Fruit fly (Drosophila melanogaster) whole organism, prepupa: Measurements from ENCODE around the gene Tace.
A peak's percentile ranks its signal among the peaks of the same experiment; 100 is the strongest.

Experiments
- Blimp-1 ChIP-seq: fragments of 200-800 bp; sonication (Bioruptor generic); optimal IDR thresholded peaks from 3 replicates; lab custom pipeline; 2017; ENCODE audit warnings: missing biosample characterization, missing genetic modification characterization, mild to moderate bottlenecking, moderate library complexity, missing genetic modification reagents
- CG10631 ChIP-seq: fragments of 200-800 bp; sonication (Bioruptor generic); optimal IDR thresholded peaks from 2 replicates; lab custom pipeline; 2016; ENCODE audit warnings: missing biosample characterization, missing genetic modification characterization
- CG10669 ChIP-seq: fragments of 200-800 bp; sonication (Bioruptor generic); optimal IDR thresholded peaks from 3 replicates; lab custom pipeline; 2018; ENCODE audit warnings: missing biosample characterization, mild to moderate bottlenecking, missing genetic modification characterization, moderate library complexity
- CG1621 ChIP-seq: fragments of 200-800 bp; sonication (Bioruptor generic); optimal IDR thresholded peaks from 3 replicates; lab custom pipeline; 2018; ENCODE audit warnings: missing biosample characterization, mild to moderate bottlenecking, missing genetic modification characterization
- CG3032 ChIP-seq: fragments of 200-800 bp; optimal IDR thresholded peaks from 2 replicates; lab custom pipeline; 2019; ENCODE audit warnings: missing biosample characterization, mild to moderate bottlenecking, missing genetic modification characterization, moderate library complexity
- CG31627 ChIP-seq: fragments of 200-800 bp; sonication (Bioruptor generic); optimal IDR thresholded peaks from 3 replicates; lab custom pipeline; 2016; ENCODE audit warnings: missing biosample characterization, missing genetic modification characterization
- CG32006 ChIP-seq: fragments of 200-800 bp; sonication (Bioruptor generic); optimal IDR thresholded peaks from 3 replicates; lab custom pipeline; 2017; ENCODE audit warnings: missing biosample characterization, mild to moderate bottlenecking, missing genetic modification characterization
- CG34406 ChIP-seq: fragments of 200-800 bp; sonication (Bioruptor generic); optimal IDR thresholded peaks from 3 replicates; lab custom pipeline; 2016; ENCODE audit warnings: missing biosample characterization, missing genetic modification characterization
- CG3919 ChIP-seq: fragments of 200-800 bp; sonication (Bioruptor generic); optimal IDR thresholded peaks from 3 replicates; lab custom pipeline; 2016; ENCODE audit warnings: missing biosample characterization, missing genetic modification characterization
- CG6163 ChIP-seq: fragments of 200-800 bp; sonication (Bioruptor generic); IDR thresholded peaks from 3 replicates; pipeline ENCODE4 v1.3.6; 2022; ENCODE audit warnings: missing biosample characterization, missing genetic modification characterization
- CG6276 ChIP-seq: fragments of 200-800 bp; sonication (Bioruptor generic); optimal IDR thresholded peaks from 2 replicates; lab custom pipeline; 2017; ENCODE audit warnings: missing biosample characterization, mild to moderate bottlenecking, missing genetic modification characterization
- CG6808 ChIP-seq: fragments of 200-800 bp; sonication (Bioruptor generic); optimal IDR thresholded peaks from 3 replicates; lab custom pipeline; 2017; ENCODE audit warnings: missing biosample characterization, missing genetic modification characterization, mild to moderate bottlenecking, moderate library complexity, missing genetic modification reagents
- CG6854 ChIP-seq: fragments of 200-800 bp; sonication (Bioruptor generic); optimal IDR thresholded peaks from 2 replicates; lab custom pipeline; 2017; ENCODE audit warnings: missing biosample characterization, mild to moderate bottlenecking, missing genetic modification characterization
- CG7368 ChIP-seq: fragments of 200-800 bp; sonication (Bioruptor generic); optimal IDR thresholded peaks from 3 replicates; lab custom pipeline; 2016; ENCODE audit warnings: missing biosample characterization, missing genetic modification characterization
- CG8319 ChIP-seq: fragments of 200-800 bp; sonication (Bioruptor generic); optimal IDR thresholded peaks from 3 replicates; lab custom pipeline; 2016; ENCODE audit warnings: missing biosample characterization, missing genetic modification characterization
- CG8632 ChIP-seq: fragments of 200-800 bp; sonication (Bioruptor generic); optimal IDR thresholded peaks from 3 replicates; lab custom pipeline; 2016; ENCODE audit warnings: missing biosample characterization, missing genetic modification characterization
- Eip75B ChIP-seq: fragments of 200-800 bp; sonication (Bioruptor generic); optimal IDR thresholded peaks from 3 replicates; lab custom pipeline; 2016; ENCODE audit warnings: missing biosample characterization, missing genetic modification characterization
- Eip93F ChIP-seq: fragments of 200-800 bp; sonication (Bioruptor generic); optimal IDR thresholded peaks from 2 replicates; lab custom pipeline; 2016; ENCODE audit warnings: missing biosample characterization, mild to moderate bottlenecking, missing genetic modification characterization
- Ets21C ChIP-seq: fragments of 200-800 bp; sonication (Bioruptor generic); optimal IDR thresholded peaks from 3 replicates; lab custom pipeline; 2016; ENCODE audit warnings: missing biosample characterization, missing genetic modification characterization
- Gug ChIP-seq: fragments of 200-800 bp; sonication (Bioruptor generic); IDR thresholded peaks from 2 replicates; pipeline ENCODE4 v1.3.6; 2022; ENCODE audit warnings: missing biosample characterization, missing genetic modification characterization
- Hr39 ChIP-seq: fragments of 200-800 bp; sonication (Bioruptor generic); optimal IDR thresholded peaks from 2 replicates; lab custom pipeline; 2016; ENCODE audit warnings: missing biosample characterization, missing genetic modification characterization
- Hr4 ChIP-seq: fragments of 200-800 bp; sonication (Bioruptor generic); optimal IDR thresholded peaks from 3 replicates; lab custom pipeline; 2016; ENCODE audit warnings: missing biosample characterization, missing genetic modification characterization
- Lpt ChIP-seq: fragments of 200-800 bp; sonication (Bioruptor generic); optimal IDR thresholded peaks from 3 replicates; lab custom pipeline; 2016; ENCODE audit warnings: missing biosample characterization, missing genetic modification characterization
- Met ChIP-seq: fragments of 200-800 bp; sonication (Bioruptor generic); optimal IDR thresholded peaks from 3 replicates; lab custom pipeline; 2016; ENCODE audit warnings: missing biosample characterization, missing genetic modification characterization
- Smox ChIP-seq: fragments of 200-800 bp; sonication (Bioruptor generic); optimal IDR thresholded peaks from 3 replicates; lab custom pipeline; 2016; ENCODE audit warnings: missing biosample characterization, missing genetic modification characterization
- Sox14 ChIP-seq: fragments of 200-800 bp; sonication (Bioruptor generic); optimal IDR thresholded peaks from 3 replicates; lab custom pipeline; 2016; ENCODE audit warnings: missing biosample characterization, missing genetic modification characterization
- Sox15 ChIP-seq: fragments of 200-800 bp; sonication (Bioruptor generic); optimal IDR thresholded peaks from 3 replicates; lab custom pipeline; 2016; ENCODE audit warnings: missing biosample characterization, missing genetic modification characterization
- achi ChIP-seq: fragments of 200-800 bp; sonication (Bioruptor generic); optimal IDR thresholded peaks from 3 replicates; lab custom pipeline; 2016; ENCODE audit warnings: missing biosample characterization, missing genetic modification characterization
- acj6 ChIP-seq: fragments of 200-800 bp; sonication (Bioruptor generic); optimal IDR thresholded peaks from 3 replicates; lab custom pipeline; 2016; ENCODE audit warnings: missing biosample characterization, missing genetic modification characterization
- cyc ChIP-seq: fragments of 200-800 bp; sonication (Bioruptor generic); optimal IDR thresholded peaks from 3 replicates; lab custom pipeline; 2016; ENCODE audit warnings: missing biosample characterization, missing genetic modification characterization
- dsx ChIP-seq: fragments of 200-800 bp; optimal IDR thresholded peaks from 3 replicates; lab custom pipeline; 2019; ENCODE audit warnings: missing biosample characterization, mild to moderate bottlenecking, missing genetic modification characterization, moderate library complexity; ENCODE audit not compliant: poor library complexity, severe bottlenecking
- eg ChIP-seq: fragments of 200-800 bp; sonication (Bioruptor generic); IDR thresholded peaks from 3 replicates; pipeline ENCODE4 v1.3.6; 2022; ENCODE audit warnings: missing biosample characterization, missing genetic modification characterization
- esn ChIP-seq: fragments of 200-800 bp; sonication (Bioruptor generic); optimal IDR thresholded peaks from 2 replicates; lab custom pipeline; 2016; ENCODE audit warnings: missing biosample characterization, mild to moderate bottlenecking, missing genetic modification characterization, moderate library complexity
- fd59A ChIP-seq: fragments of 200-800 bp; sonication (Bioruptor generic); optimal IDR thresholded peaks from 2 replicates; lab custom pipeline; 2017; ENCODE audit warnings: missing biosample characterization, mild to moderate bottlenecking, missing genetic modification characterization, missing genetic modification reagents
- net ChIP-seq: fragments of 200-800 bp; sonication (Bioruptor generic); optimal IDR thresholded peaks from 3 replicates; lab custom pipeline; 2016; ENCODE audit warnings: missing biosample characterization, missing genetic modification characterization
- pdm3 ChIP-seq: fragments of 200-800 bp; sonication (Bioruptor generic); optimal IDR thresholded peaks from 3 replicates; lab custom pipeline; 2016; ENCODE audit warnings: missing biosample characterization, missing genetic modification characterization
- spab ChIP-seq: fragments of 200-800 bp; sonication (Bioruptor generic); optimal IDR thresholded peaks from 2 replicates; lab custom pipeline; 2017; ENCODE audit warnings: missing biosample characterization, mild to moderate bottlenecking, missing genetic modification characterization, missing genetic modification reagents
- ss ChIP-seq, 2 experiments: fragments of 200-800 bp; sonication (Bioruptor generic); optimal IDR thresholded peaks; 2 replicates in 1 of 2; 3 replicates in 1 of 2; lab custom pipeline; 2017 to 2018; ENCODE audit warnings: mild to moderate bottlenecking in 2 of 2, missing biosample characterization in 2 of 2, missing genetic modification characterization in 2 of 2, moderate library complexity in 1 of 2
- svp ChIP-seq: fragments of 200-800 bp; sonication (Bioruptor generic); peaks from one replicate; lab custom pipeline; 2016; ENCODE audit warnings: missing biosample characterization, missing genetic modification characterization
- topi ChIP-seq: fragments of 200-800 bp; sonication (Bioruptor generic); optimal IDR thresholded peaks from 3 replicates; lab custom pipeline; 2016; ENCODE audit warnings: missing biosample characterization, missing genetic modification characterization

The Tace gene

dm6 chr3R:30021559-30022451 is 21.5 kb downstream of the Tace start, which contains the start of gene Mgat2 (continued):
- no peak for TF ChIP-seq CG31627
- peak; percentile 92 for TF ChIP-seq CG6854 (GFP tag; lab: Kevin White, UChicago)
- no peak for TF ChIP-seq pdm3 (GFP tag; lab: Kevin White, UChicago)
- TF ChIP-seq CG3032: no peak
- TF ChIP-seq svp (GFP tag; lab: Kevin White, UChicago): no peak
- TF ChIP-seq Eip93F: no peak
- TF ChIP-seq dsx: no peak
- TF ChIP-seq esn (GFP tag; lab: Kevin White, UChicago): peak; percentile 54
- TF ChIP-seq ss (GFP tag; optimal IDR thresholded peaks at IDR 0.05; lab: Kevin White, UChicago): no peak
- TF ChIP-seq CG6276 (GFP tag; lab: Kevin White, UChicago): no peak
- no peak for TF ChIP-seq Sox15 (GFP tag; lab: Kevin White, UChicago)
- no peak for TF ChIP-seq Met (GFP tag; lab: Kevin White, UChicago)
- peak; percentile 99 for TF ChIP-seq Blimp-1 (GFP tag; lab: Kevin White, UChicago)
- TF ChIP-seq Sox14 (GFP tag; lab: Kevin White, UChicago): no peak
- TF ChIP-seq CG34406: peak; percentile 4

DNA sequence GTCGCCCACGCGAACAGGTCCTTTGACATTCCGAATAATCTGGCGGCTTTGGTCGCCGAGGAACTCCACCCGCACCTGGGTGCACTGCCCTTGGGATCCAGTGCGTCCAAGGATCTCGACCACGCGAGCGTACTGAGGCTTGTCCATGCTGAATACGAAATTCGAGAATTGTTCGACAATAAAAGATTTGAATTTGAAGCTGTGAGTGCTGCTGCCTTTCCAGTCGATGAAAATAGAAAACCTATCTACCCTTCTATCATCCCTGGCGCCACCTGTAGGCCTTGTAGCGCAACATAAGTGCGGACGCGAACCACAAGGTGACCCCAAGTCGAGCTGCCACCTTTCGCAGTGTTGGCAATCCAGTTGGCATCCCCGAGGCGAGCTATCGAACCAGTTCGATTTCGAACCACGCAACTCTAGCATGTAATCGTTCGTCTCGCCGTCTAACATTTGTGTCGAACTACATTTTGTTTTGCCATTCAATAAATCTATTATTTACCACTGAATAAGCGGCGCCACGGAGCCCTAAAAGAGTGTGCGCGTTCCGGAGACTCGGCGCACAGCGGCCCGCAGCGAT is 22.2 kb downstream of the Tace start, which contains the start of the genes RpS28a and Axn:
TSS of gene RpS28a (minus strand) at position 197 of the 577 bp plus-strand sequence.
TSS of gene Axn (plus strand) at position 391 of the 577 bp plus-strand sequence.
- TF ChIP-seq Hr39 (GFP tag; lab: Kevin White, UChicago) (peak; percentile 9), CG7368 (GFP tag; lab: Kevin White, UChicago) (no peak), CG31627 (peak; percentile 6), CG6854 (GFP tag; lab: Kevin White, UChicago) (no peak), Blimp-1 (GFP tag; lab: Kevin White, UChicago) (no peak), net (no peak), CG10631 (GFP tag; lab: Kevin White, UChicago) (no peak), CG8319 (GFP tag; lab: Kevin White, UChicago) (peak; percentile 100), Hr4 (GFP tag; lab: Kevin White, UChicago) (no peak), cyc (GFP tag; lab: Kevin White, UChicago) (peak; percentile 1), Ets21C (GFP tag; lab: Kevin White, UChicago) (no peak), Sox14 (GFP tag; lab: Kevin White, UChicago) (no peak), acj6 (no peak), svp (GFP tag; lab: Kevin White, UChicago) (peak; percentile 96), achi (no peak), Eip75B (GFP tag; lab: Kevin White, UChicago) (no peak), eg (no peak)

DNA sequence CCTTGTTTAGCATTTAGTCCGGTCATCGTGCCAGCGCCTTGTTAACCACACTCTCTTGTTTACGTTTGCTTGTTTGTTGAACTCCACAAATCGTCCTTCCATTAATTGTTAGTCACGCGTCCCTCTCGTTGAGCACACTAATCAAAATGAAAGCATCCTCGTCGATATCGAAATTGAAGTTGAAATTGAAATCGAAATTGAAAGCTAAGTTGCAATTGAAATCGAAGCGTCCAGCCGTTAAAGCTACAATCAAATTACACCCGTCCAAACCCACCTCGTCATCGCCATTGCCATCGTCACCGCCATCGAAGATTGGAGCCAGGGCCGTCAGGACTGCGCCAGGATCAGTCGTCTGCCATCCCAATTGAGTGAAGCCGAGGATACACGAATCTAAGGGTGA is 23.1 kb downstream of the Tace start:
- no peak for TF ChIP-seq CG8632
- TF ChIP-seq cyc (GFP tag; lab: Kevin White, UChicago): no peak
- no peak for TF ChIP-seq dsx
- no peak for TF ChIP-seq CG6808 (GFP tag; lab: Kevin White, UChicago)
- TF ChIP-seq CG10669 (GFP tag; lab: Kevin White, UChicago): no peak
- no peak for TF ChIP-seq CG32006 (GFP tag; lab: Kevin White, UChicago)
- TF ChIP-seq CG7368 (GFP tag; lab: Kevin White, UChicago): no peak
- no peak for TF ChIP-seq Gug (GFP tag; lab: Robert Waterston, UW)
- TF ChIP-seq CG6163: no peak
- no peak for TF ChIP-seq Ets21C (GFP tag; lab: Kevin White, UChicago)
- no peak for TF ChIP-seq svp (GFP tag; lab: Kevin White, UChicago)

DNA sequence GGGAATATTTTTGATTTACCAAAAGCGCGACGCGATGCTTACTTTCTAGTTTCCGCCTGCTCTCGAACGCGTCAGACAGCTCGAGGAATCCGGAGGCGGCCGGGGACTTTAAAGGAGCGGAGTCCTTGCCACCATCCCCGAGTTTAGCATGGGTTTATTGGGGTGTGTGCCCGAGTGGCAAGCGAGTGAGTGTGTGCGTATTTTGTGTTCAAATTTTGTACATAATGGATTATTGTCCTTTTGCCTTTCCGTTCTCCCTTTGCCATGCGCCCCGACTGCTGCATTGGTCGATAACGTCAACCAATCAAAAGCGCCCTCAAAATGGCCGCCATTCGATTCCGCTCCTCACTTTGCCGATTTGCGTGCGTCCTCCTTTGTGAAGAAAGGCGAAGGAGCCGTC is 29.7 kb downstream of the Tace start:
- TF ChIP-seq Met (GFP tag; lab: Kevin White, UChicago) (no peak), eg (no peak), Smox (no peak), Ets21C (GFP tag; lab: Kevin White, UChicago) (no peak), esn (GFP tag; lab: Kevin White, UChicago) (no peak), CG6854 (GFP tag; lab: Kevin White, UChicago) (no peak), topi (no peak), CG1621 (tag; lab: Kevin White, UChicago) (no peak), fd59A (GFP tag; lab: Kevin White, UChicago) (no peak), CG3919 (no peak), Sox14 (GFP tag; lab: Kevin White, UChicago) (no peak), spab (GFP tag; lab: Kevin White, UChicago) (no peak), Hr4 (GFP tag; lab: Kevin White, UChicago) (no peak), Lpt (GFP tag; lab: Kevin White, UChicago) (no peak), pdm3 (GFP tag; lab: Kevin White, UChicago) (no peak)
